Worm (Caenorhabditis elegans) whole organism, late embryonic: ENCODE data around the gene C34F11.5.

Experiments used
- ahr-1 ChIP-seq: sonication (generic microtip); optimal IDR thresholded peaks from 2 replicates; lab custom pipeline; 2016; ENCODE audit warnings: missing genetic modification characterization, missing compliant biosample characterization
- ama-1 ChIP-seq: fragments of 150-350 bp; optimal IDR thresholded peaks from 2 replicates; lab custom pipeline; 2014
- ceh-14 ChIP-seq: sonication (generic microtip); optimal IDR thresholded peaks from 2 replicates; lab custom pipeline; 2016; ENCODE audit warnings: missing genotype, missing genetic modification characterization, missing compliant biosample characterization
- eyg-1 ChIP-seq: sonication (generic microtip); optimal IDR thresholded peaks from 2 replicates; lab custom pipeline; 2016; ENCODE audit warnings: missing genotype, missing genetic modification characterization, missing compliant biosample characterization
- fkh-10 ChIP-seq: fragments of 150-350 bp; optimal IDR thresholded peaks from 2 replicates; lab custom pipeline; 2014; ENCODE audit warnings: missing biosample characterization, missing genetic modification reagents, missing genetic modification characterization
- lim-6 ChIP-seq: sonication (generic microtip); optimal IDR thresholded peaks from 2 replicates; lab custom pipeline; 2016; ENCODE audit warnings: missing genetic modification characterization, missing compliant biosample characterization
- nhr-11 ChIP-seq: fragments of 150-350 bp; optimal IDR thresholded peaks from 2 replicates; lab custom pipeline; 2014; ENCODE audit warnings: missing biosample characterization, missing genetic modification characterization
- pha-4 ChIP-seq: fragments of 150-350 bp; optimal IDR thresholded peaks from 2 replicates; lab custom pipeline; 2018; ENCODE audit warnings: missing biosample characterization, missing genetic modification reagents, missing genetic modification characterization
- rnt-1 ChIP-seq: sonication (generic microtip); optimal IDR thresholded peaks from 2 replicates; lab custom pipeline; 2016; ENCODE audit warnings: missing genetic modification characterization, missing compliant biosample characterization
- sox-2 ChIP-seq: fragments of 200-800 bp; sonication (Bioruptor generic); IDR thresholded peaks from 2 replicates; pipeline ENCODE4 v1.3.6; 2022; ENCODE audit warnings: missing genetic modification reagents, missing genetic modification characterization, missing compliant biosample characterization
- tbx-2 ChIP-seq: sonication (generic microtip); optimal IDR thresholded peaks from 2 replicates; lab custom pipeline; 2016; ENCODE audit warnings: missing genetic modification characterization, missing compliant biosample characterization
- tbx-7 ChIP-seq: sonication (generic microtip); optimal IDR thresholded peaks from 2 replicates; lab custom pipeline; 2016; ENCODE audit warnings: missing genotype, missing genetic modification characterization, missing compliant biosample characterization
- unc-3 ChIP-seq, 2 experiments: fragments of 200-800 bp in 1 of 2; sonication (Bioruptor generic) in 1 of 2; sonication (generic microtip) in 1 of 2; conservative IDR thresholded peaks in 1 of 2; optimal IDR thresholded peaks in 1 of 2; 2 replicates each; pipeline versions ENCODE4 v1.3.6 to Lab custom; 2016 to 2022; ENCODE audit warnings: missing compliant biosample characterization in 2 of 2, missing genetic modification characterization in 2 of 2, missing genetic modification reagents in 1 of 2

DNA sequence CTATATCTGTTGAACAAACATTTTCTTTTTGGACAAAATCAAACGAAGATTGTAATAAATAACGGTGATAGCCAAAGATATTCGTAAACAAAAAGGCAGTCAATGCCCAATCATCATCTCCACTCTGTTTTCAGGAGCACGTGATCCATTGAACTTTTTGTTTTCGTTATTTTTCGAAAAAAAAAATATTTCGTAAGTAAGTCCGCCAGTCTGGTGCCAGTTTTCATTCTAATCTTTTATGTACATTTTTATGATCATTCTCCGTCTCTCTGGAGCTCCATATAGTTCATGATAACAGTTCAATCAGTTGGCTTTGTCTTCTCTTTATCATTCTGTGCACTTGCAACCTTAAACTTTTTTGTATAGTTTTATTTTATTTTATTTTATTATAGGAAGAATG, 7.3 kb downstream of the C34F11.5 start, which contains the start of gene ampd-1:
- no peak for TF ChIP-seq nhr-11 (tag; lab: Kevin White, UChicago)
- no peak for TF ChIP-seq ama-1 (lab: Kevin White, UChicago)
- TF ChIP-seq eyg-1 (tag; lab: Kevin White, UChicago) = no peak
- TF ChIP-seq lim-6 (tag; lab: Kevin White, UChicago) = no peak
- no peak for TF ChIP-seq ahr-1 (tag; lab: Kevin White, UChicago)
- TF ChIP-seq unc-3 (GFP tag; conservative IDR thresholded peaks at IDR 0.05; lab: Robert Waterston, UW) = no peak
- no peak for TF ChIP-seq unc-3 (tag; optimal IDR thresholded peaks at IDR 0.05; lab: Kevin White, UChicago)
- no peak for TF ChIP-seq tbx-7 (tag; lab: Kevin White, UChicago)
- TF ChIP-seq tbx-2 (tag; lab: Kevin White, UChicago) = no peak
- no peak for TF ChIP-seq fkh-10 (GFP tag; lab: Kevin White, UChicago)
- TF ChIP-seq pha-4 (tag; lab: Kevin White, UChicago) = no peak
- no peak for TF ChIP-seq rnt-1 (tag; lab: Kevin White, UChicago)
- TF ChIP-seq ceh-14 (tag; lab: Kevin White, UChicago) = no peak
- no peak for TF ChIP-seq sox-2 (GFP tag; lab: Robert Waterston, UW)
